Fruit fly (Drosophila melanogaster) whole organism, pupa: ENCODE measurements around the gene CG11658.

Source experiments
- CG10348 ChIP-seq: fragments of 200-800 bp; sonication (Bioruptor generic); IDR thresholded peaks from 2 replicates; pipeline ENCODE4 v1.3.6; 2022; ENCODE audit warnings: missing biosample characterization, missing genetic modification characterization
- CG12605 ChIP-seq: fragments of 200-800 bp; sonication (Bioruptor generic); IDR thresholded peaks from 2 replicates; pipeline ENCODE4 v1.3.6; 2022; ENCODE audit warnings: missing biosample characterization, missing genetic modification characterization
- CG13204 ChIP-seq: fragments of 200-800 bp; sonication (Bioruptor generic); optimal IDR thresholded peaks from 2 replicates; lab custom pipeline; 2018; ENCODE audit warnings: missing biosample characterization, mild to moderate bottlenecking, missing genetic modification characterization, moderate library complexity
- CG14655 ChIP-seq: fragments of 200-800 bp; sonication (Bioruptor generic); optimal IDR thresholded peaks from 3 replicates; lab custom pipeline; 2017; ENCODE audit warnings: mild to moderate bottlenecking, missing biosample characterization, missing genetic modification reagents, missing genetic modification characterization
- CG15710 ChIP-seq: fragments of 200-800 bp; sonication (Bioruptor generic); optimal IDR thresholded peaks from 2 replicates; lab custom pipeline; 2018; ENCODE audit warnings: missing biosample characterization, mild to moderate bottlenecking, missing genetic modification characterization, moderate library complexity
- CG17806 ChIP-seq: fragments of 200-800 bp; sonication (Bioruptor generic); optimal IDR thresholded peaks from 2 replicates; lab custom pipeline; 2018; ENCODE audit warnings: missing biosample characterization, mild to moderate bottlenecking, missing genetic modification characterization, moderate library complexity
- CG32121 ChIP-seq: fragments of 200-800 bp; sonication (Bioruptor generic); IDR thresholded peaks from 2 replicates; pipeline ENCODE4 v1.3.6; 2022; ENCODE audit warnings: missing biosample characterization, missing genetic modification characterization
- CG34367 ChIP-seq: fragments of 200-800 bp; sonication (Bioruptor generic); optimal IDR thresholded peaks from 2 replicates; lab custom pipeline; 2018; ENCODE audit warnings: missing biosample characterization, mild to moderate bottlenecking, missing genetic modification characterization
- CG4496 ChIP-seq: fragments of 200-800 bp; sonication (Bioruptor generic); IDR thresholded peaks from 3 replicates; pipeline ENCODE4 v1.3.6; 2022; ENCODE audit warnings: missing biosample characterization, missing genetic modification characterization
- CG8159 ChIP-seq: fragments of 200-800 bp; sonication (Bioruptor generic); optimal IDR thresholded peaks from 3 replicates; lab custom pipeline; 2018; ENCODE audit warnings: missing biosample characterization, mild to moderate bottlenecking, missing genetic modification characterization, moderate library complexity
- CG8301 ChIP-seq: fragments of 200-800 bp; sonication (Bioruptor generic); optimal IDR thresholded peaks from 2 replicates; lab custom pipeline; 2018; ENCODE audit warnings: missing biosample characterization, mild to moderate bottlenecking, missing genetic modification characterization
- CG9948 ChIP-seq: fragments of 200-800 bp; sonication (Bioruptor generic); optimal IDR thresholded peaks from 2 replicates; lab custom pipeline; 2018; ENCODE audit warnings: missing biosample characterization, mild to moderate bottlenecking, missing genetic modification characterization, moderate library complexity
- D1 ChIP-seq: fragments of 200-800 bp; sonication (Bioruptor generic); optimal IDR thresholded peaks from 2 replicates; lab custom pipeline; 2018; ENCODE audit warnings: missing biosample characterization, mild to moderate bottlenecking, missing genetic modification characterization, moderate library complexity
- EcR ChIP-seq: fragments of 200-800 bp; sonication (Bioruptor generic); optimal IDR thresholded peaks from 3 replicates; lab custom pipeline; 2019; ENCODE audit warnings: missing biosample characterization, missing genetic modification characterization, mild to moderate bottlenecking, moderate library complexity, missing genetic modification reagents
- Ets98B ChIP-seq: fragments of 200-800 bp; sonication (Bioruptor generic); IDR thresholded peaks from 2 replicates; pipeline ENCODE4 v1.3.6; 2022; ENCODE audit warnings: missing biosample characterization, missing genetic modification characterization
- Pif1A ChIP-seq: fragments of 200-800 bp; sonication (Bioruptor generic); optimal IDR thresholded peaks from 3 replicates; lab custom pipeline; 2016; ENCODE audit warnings: missing biosample characterization, missing genetic modification characterization
- Pif1B ChIP-seq: fragments of 200-800 bp; sonication (Bioruptor generic); optimal IDR thresholded peaks from 3 replicates; lab custom pipeline; 2016; ENCODE audit warnings: missing biosample characterization, missing genetic modification characterization
- Snoo ChIP-seq: fragments of 200-800 bp; sonication (Bioruptor generic); optimal IDR thresholded peaks from 3 replicates; lab custom pipeline; 2017; ENCODE audit warnings: missing biosample characterization, mild to moderate bottlenecking, missing genetic modification characterization, inconsistent platforms
- fd96Ca ChIP-seq: fragments of 200-800 bp; sonication (Bioruptor generic); IDR thresholded peaks from 3 replicates; pipeline ENCODE4 v1.3.6; 2022; ENCODE audit warnings: missing biosample characterization, missing genetic modification characterization
- gl ChIP-seq: fragments of 200-800 bp; sonication (Bioruptor generic); optimal IDR thresholded peaks from 2 replicates; lab custom pipeline; 2018; ENCODE audit warnings: missing biosample characterization, mild to moderate bottlenecking, missing genetic modification characterization
- rn ChIP-seq: fragments of 200-800 bp; sonication (Bioruptor generic); IDR thresholded peaks from 2 replicates; pipeline ENCODE4 v1.3.6; 2022; ENCODE audit warnings: missing biosample characterization, missing genetic modification characterization

The CG11658 gene

DNA sequence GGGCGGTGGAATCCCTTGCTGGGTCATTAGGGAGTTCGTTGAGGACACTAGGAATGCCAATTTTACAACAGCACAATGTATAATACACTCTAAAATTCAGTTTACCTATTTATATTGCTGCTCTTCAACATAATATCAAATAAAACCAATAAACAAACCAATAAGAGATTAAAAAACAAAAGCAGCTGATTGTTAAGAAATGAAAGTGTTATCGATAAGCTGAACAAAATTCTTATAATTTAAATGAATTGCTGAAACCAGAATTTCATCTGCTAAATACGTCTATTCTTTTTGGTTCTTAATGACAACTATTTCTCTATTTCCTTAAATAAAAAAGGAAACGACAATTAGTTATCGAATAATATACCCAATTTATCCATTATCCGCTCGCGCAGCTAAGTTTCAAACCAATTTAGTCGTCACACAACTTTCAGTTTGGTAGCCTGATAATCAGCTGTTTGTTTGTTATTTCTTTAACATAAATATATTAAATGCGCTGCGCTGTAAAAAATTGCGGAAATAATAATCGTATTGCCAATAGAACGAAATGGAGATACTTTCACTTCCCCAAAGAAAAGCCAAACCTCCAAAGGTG is 17.1 kb downstream of the CG11658 start, which contains the start of the genes Pldn and CG14135:
Gene Pldn, minus strand, starts transcription at position 197 of the 595 bp plus-strand sequence.
Gene CG14135, plus strand, starts transcription at position 369 of the 595 bp plus-strand sequence.
- no peak for TF ChIP-seq Snoo
- no peak for TF ChIP-seq CG34367 (tag; lab: Kevin White, UChicago)
- peak; percentile 12 for TF ChIP-seq D1 (tag; lab: Kevin White, UChicago)
- no peak for TF ChIP-seq gl (tag; lab: Kevin White, UChicago)

DNA sequence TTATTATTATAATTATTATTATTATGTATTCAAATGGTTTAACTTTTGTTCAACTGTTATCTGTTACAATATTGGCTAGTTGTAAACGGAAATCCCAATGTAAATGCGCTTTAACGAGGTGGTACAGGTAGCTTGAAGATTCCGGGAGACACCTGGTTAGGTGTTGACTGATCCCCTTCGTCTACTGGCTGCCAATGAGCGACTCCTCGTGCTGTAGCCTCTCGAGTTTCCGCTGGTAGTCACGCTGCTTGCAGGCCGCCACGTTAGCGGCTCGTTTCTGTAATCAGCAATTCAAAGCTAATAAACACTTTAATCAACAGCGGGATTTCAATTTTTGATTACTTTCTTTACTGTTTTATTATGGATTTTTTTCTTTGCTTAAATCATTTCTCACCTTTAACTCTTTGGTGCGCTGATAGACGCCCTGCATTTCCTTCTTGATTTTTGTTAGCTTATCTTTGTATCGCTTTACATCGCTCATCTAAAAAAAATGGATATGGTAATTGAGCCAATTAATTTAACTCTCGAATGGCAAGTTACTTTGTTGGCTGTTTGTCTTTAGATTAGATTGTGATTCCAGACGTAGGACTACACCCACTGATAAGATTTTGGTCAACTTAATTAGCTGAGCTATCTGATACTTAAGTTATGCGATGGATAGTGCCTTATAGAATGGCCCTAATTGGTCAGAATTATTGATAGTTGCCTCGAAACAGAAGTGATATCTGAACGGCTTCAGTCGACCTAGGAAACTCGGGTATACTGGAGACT is 18.3 kb downstream of the CG11658 start:
- TF ChIP-seq CG12605: no peak
- no peak for TF ChIP-seq rn (GFP tag; lab: Robert Waterston, UW)
- no peak for TF ChIP-seq Ets98B (GFP tag; lab: Robert Waterston, UW)
- TF ChIP-seq EcR (GFP tag; lab: Kevin White, UChicago): no peak
- TF ChIP-seq fd96Ca (GFP tag; lab: Robert Waterston, UW): no peak
- no peak for TF ChIP-seq CG9948 (tag; lab: Kevin White, UChicago)
- TF ChIP-seq gl (tag; lab: Kevin White, UChicago): no peak
- TF ChIP-seq CG15710: no peak
- no peak for TF ChIP-seq CG14655 (GFP tag; lab: Kevin White, UChicago)
- TF ChIP-seq CG17806 (tag; lab: Kevin White, UChicago): no peak
- TF ChIP-seq CG34367 (tag; lab: Kevin White, UChicago): no peak
- no peak for TF ChIP-seq D1 (tag; lab: Kevin White, UChicago)
- no peak for TF ChIP-seq CG13204 (GFP tag; lab: Kevin White, UChicago)
- TF ChIP-seq CG32121 (GFP tag; lab: Robert Waterston, UW): no peak

DNA sequence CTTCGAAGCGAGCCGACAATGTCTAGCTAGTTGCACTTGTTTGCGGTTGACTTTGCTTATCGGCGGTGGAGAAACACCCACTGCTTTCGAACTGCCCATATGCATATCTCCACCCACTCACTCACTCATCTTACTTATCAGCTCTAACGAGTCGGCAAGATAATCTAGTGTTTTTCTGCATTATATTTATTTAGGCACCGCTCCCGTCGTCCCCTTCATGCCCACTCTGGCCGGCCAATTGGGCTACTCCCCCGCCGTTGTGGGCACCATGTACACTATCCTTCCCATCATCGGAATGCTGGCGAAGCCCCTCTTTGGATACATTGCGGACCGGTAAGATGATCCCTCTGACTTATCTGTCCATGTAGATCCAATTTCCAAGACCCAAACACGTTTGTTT is 22.5 kb downstream of the CG11658 start:
- TF ChIP-seq EcR (GFP tag; lab: Kevin White, UChicago): no peak
- TF ChIP-seq CG9948 (tag; lab: Kevin White, UChicago): no peak
- no peak for TF ChIP-seq CG8301 (tag; lab: Kevin White, UChicago)
- no peak for TF ChIP-seq Ets98B (GFP tag; lab: Robert Waterston, UW)
- no peak for TF ChIP-seq CG32121 (GFP tag; lab: Robert Waterston, UW)
- TF ChIP-seq fd96Ca (GFP tag; lab: Robert Waterston, UW): no peak
- TF ChIP-seq CG12605: no peak
- TF ChIP-seq Snoo: no peak
- no peak for TF ChIP-seq CG17806 (tag; lab: Kevin White, UChicago)
- no peak for TF ChIP-seq CG14655 (GFP tag; lab: Kevin White, UChicago)
- TF ChIP-seq CG15710: no peak
- TF ChIP-seq rn (GFP tag; lab: Robert Waterston, UW): no peak

DNA sequence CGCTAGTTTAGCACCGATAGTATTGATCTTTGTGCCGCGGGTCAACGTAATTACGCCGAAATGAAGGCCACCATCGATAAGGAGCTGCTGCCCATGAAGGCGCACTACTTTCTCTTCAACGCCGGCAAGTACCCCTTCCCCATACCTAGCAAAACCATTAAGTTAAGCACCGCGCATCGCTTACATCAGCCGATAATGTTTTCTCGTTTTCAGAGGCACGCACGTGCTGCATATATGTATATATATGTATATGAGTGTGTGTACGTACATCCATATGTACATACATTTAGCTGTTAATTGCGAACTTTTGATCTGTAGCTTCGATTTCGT is 23.9 kb downstream of the CG11658 start:
- TF ChIP-seq CG17806 (tag; lab: Kevin White, UChicago): no peak
- TF ChIP-seq Snoo: no peak
- no peak for TF ChIP-seq Pif1B
- no peak for TF ChIP-seq CG14655 (GFP tag; lab: Kevin White, UChicago)
- TF ChIP-seq CG32121 (GFP tag; lab: Robert Waterston, UW): no peak
- TF ChIP-seq CG15710: no peak
- no peak for TF ChIP-seq rn (GFP tag; lab: Robert Waterston, UW)
- no peak for TF ChIP-seq D1 (tag; lab: Kevin White, UChicago)
- no peak for TF ChIP-seq EcR (GFP tag; lab: Kevin White, UChicago)
- TF ChIP-seq Pif1A (GFP tag; lab: Kevin White, UChicago): no peak
- no peak for TF ChIP-seq Ets98B (GFP tag; lab: Robert Waterston, UW)
- no peak for TF ChIP-seq CG34367 (tag; lab: Kevin White, UChicago)
- no peak for TF ChIP-seq gl (tag; lab: Kevin White, UChicago)
- no peak for TF ChIP-seq CG10348
- no peak for TF ChIP-seq CG12605
- no peak for TF ChIP-seq CG8301 (tag; lab: Kevin White, UChicago)
- TF ChIP-seq CG13204 (GFP tag; lab: Kevin White, UChicago): no peak
- no peak for TF ChIP-seq CG8159 (tag; lab: Kevin White, UChicago)

DNA sequence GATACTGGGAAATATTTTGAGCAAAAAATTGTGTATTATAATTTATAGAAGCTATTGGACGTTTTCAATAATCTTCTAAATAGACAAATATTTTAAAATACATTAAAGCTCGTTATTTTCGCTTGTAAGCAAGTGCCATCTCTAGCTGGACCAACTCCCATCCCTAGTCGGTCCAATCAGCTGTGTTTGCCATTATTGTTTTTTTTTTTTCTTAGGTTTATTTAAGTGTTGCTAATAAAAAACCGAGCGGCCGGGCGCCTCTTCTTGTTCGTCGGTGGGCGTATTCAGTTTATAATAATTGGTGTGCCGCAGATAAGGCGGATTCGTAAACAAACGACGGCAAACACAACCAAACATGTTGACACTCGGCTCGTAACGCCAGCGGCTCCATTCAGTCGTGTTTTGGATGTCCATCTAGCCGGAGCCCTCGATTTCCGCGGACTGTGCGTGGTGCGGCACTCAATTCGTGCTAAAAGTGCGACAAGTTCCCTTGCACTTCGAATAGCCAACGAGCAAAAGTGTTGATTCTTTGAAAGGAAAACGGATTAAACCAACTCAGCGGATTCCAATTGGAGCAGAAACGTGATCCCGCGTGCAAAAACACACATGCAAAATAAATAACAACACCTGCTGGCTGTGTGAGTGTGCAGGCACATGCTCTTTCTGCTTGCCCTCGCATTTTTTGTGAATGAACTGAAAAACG is 24.4 kb downstream of the CG11658 start, which contains the start of gene Sugb:
Gene Sugb, plus strand, starts transcription at position 162 of the 703 bp plus-strand sequence.
- TF ChIP-seq CG17806 (tag; lab: Kevin White, UChicago) (peak; percentile 30), CG8301 (tag; lab: Kevin White, UChicago) (no peak), fd96Ca (GFP tag; lab: Robert Waterston, UW) (no peak; the same call in 1 of the 3 replicates), Pif1B (peak; percentile 60), CG8159 (tag; lab: Kevin White, UChicago) (no peak), CG9948 (tag; lab: Kevin White, UChicago) (no peak), CG10348 (no peak), D1 (tag; lab: Kevin White, UChicago) (peak; percentile 16), CG34367 (tag; lab: Kevin White, UChicago) (peak; percentile 57), gl (tag; lab: Kevin White, UChicago) (no peak), Snoo (peak; percentile 51), CG14655 (GFP tag; lab: Kevin White, UChicago) (no peak), Ets98B (GFP tag; lab: Robert Waterston, UW) (peak; percentile 82), rn (GFP tag; lab: Robert Waterston, UW) (no peak), CG15710 (peak; percentile 56), EcR (GFP tag; lab: Kevin White, UChicago) (peak; percentile 16), CG4496 (GFP tag; lab: Robert Waterston, UW) (peak; percentile 81), CG13204 (GFP tag; lab: Kevin White, UChicago) (no peak), Pif1A (GFP tag; lab: Kevin White, UChicago) (peak; percentile 82), CG32121 (GFP tag; lab: Robert Waterston, UW) (peak; percentile 81), CG12605 (peak; percentile 74)
